Fruit fly (Drosophila melanogaster) whole organism, embryonic: Measurements from ENCODE around the gene ATP7.
A peak's percentile ranks its signal among the peaks of the same experiment; 100 is the strongest.

Experiments
- Asciz ChIP-seq: fragments of 200-800 bp; sonication (Bioruptor generic); optimal IDR thresholded peaks from 2 replicates; lab custom pipeline; 2017; ENCODE audit warnings: missing biosample characterization, mild to moderate bottlenecking, missing genetic modification characterization, missing genetic modification reagents
- Atf6 ChIP-seq: fragments of 200-800 bp; sonication (Bioruptor generic); IDR thresholded peaks from 2 replicates; pipeline ENCODE4 v1.3.6; 2022; ENCODE audit warnings: missing biosample characterization, missing genetic modification characterization
- B-H2 ChIP-seq: fragments of 200-800 bp; sonication (Bioruptor generic); optimal IDR thresholded peaks from 2 replicates; lab custom pipeline; 2018; ENCODE audit warnings: missing biosample characterization, mild to moderate bottlenecking, missing genetic modification characterization
- CG10431 ChIP-seq: fragments of 200-800 bp; sonication (Bioruptor generic); optimal IDR thresholded peaks from 3 replicates; lab custom pipeline; 2018; ENCODE audit warnings: missing biosample characterization, mild to moderate bottlenecking, missing genetic modification characterization
- CG11247 ChIP-seq: fragments of 200-800 bp; sonication (Bioruptor generic); IDR thresholded peaks from 2 replicates; pipeline ENCODE4 v1.3.6; 2022; ENCODE audit warnings: missing biosample characterization, missing genetic modification characterization
- CG12391 ChIP-seq: fragments of 200-800 bp; sonication (Bioruptor generic); optimal IDR thresholded peaks from 3 replicates; lab custom pipeline; 2018; ENCODE audit warnings: missing biosample characterization, mild to moderate bottlenecking, missing genetic modification characterization, moderate library complexity
- CG13123 ChIP-seq: fragments of 200-800 bp; sonication (Bioruptor generic); optimal IDR thresholded peaks from 2 replicates; lab custom pipeline; 2016; ENCODE audit warnings: missing biosample characterization, missing genetic modification characterization
- CG14667 ChIP-seq: fragments of 200-800 bp; sonication (Bioruptor generic); IDR thresholded peaks from 2 replicates; pipeline ENCODE4 v1.3.6; 2022; ENCODE audit warnings: missing biosample characterization, missing genetic modification characterization
- CG15696 ChIP-seq: fragments of 200-800 bp; sonication (Bioruptor generic); optimal IDR thresholded peaks from 2 replicates; lab custom pipeline; 2019; ENCODE audit warnings: missing biosample characterization, mild to moderate bottlenecking, missing genetic modification characterization, moderate library complexity
- CG16813 ChIP-seq: fragments of 200-800 bp; sonication (Bioruptor generic); IDR thresholded peaks from 3 replicates; pipeline ENCODE4 v1.3.6; 2022; ENCODE audit warnings: missing biosample characterization, missing genetic modification characterization; ENCODE audit not compliant: partially characterized antibody
- CG16815 ChIP-seq: fragments of 200-800 bp; sonication (Bioruptor generic); optimal IDR thresholded peaks from 3 replicates; lab custom pipeline; 2017; ENCODE audit warnings: missing biosample characterization, mild to moderate bottlenecking, missing genetic modification characterization
- CG2129 ChIP-seq: fragments of 200-800 bp; sonication (Bioruptor generic); IDR thresholded peaks from 2 replicates; pipeline ENCODE4 v1.3.6; 2022; ENCODE audit warnings: missing biosample characterization, missing genetic modification characterization; ENCODE audit not compliant: partially characterized antibody
- CG2712 ChIP-seq: fragments of 200-800 bp; optimal IDR thresholded peaks from 3 replicates; lab custom pipeline; 2019; ENCODE audit warnings: missing biosample characterization, mild to moderate bottlenecking, missing genetic modification characterization, moderate library complexity
- CG32767 ChIP-seq: fragments of 200-800 bp; sonication (Bioruptor generic); IDR thresholded peaks from 2 replicates; pipeline ENCODE4 v1.3.6; 2022; ENCODE audit warnings: missing biosample characterization, missing genetic modification characterization
- CG3281 ChIP-seq: fragments of 200-800 bp; sonication (Bioruptor generic); optimal IDR thresholded peaks from 3 replicates; lab custom pipeline; 2017; ENCODE audit warnings: missing biosample characterization, mild to moderate bottlenecking, missing genetic modification characterization
- CG4328 ChIP-seq: fragments of 200-800 bp; sonication (Bioruptor generic); optimal IDR thresholded peaks from 3 replicates; lab custom pipeline; 2017; ENCODE audit warnings: missing biosample characterization, missing genetic modification reagents, missing genetic modification characterization
- CG43689 ChIP-seq: fragments of 200-800 bp; sonication (Bioruptor generic); IDR thresholded peaks from 2 replicates; pipeline ENCODE4 v1.3.6; 2022; ENCODE audit warnings: missing biosample characterization, missing genetic modification characterization
- CG4730 ChIP-seq: fragments of 200-800 bp; sonication (Bioruptor generic); IDR thresholded peaks from 2 replicates; pipeline ENCODE4 v1.3.6; 2022; ENCODE audit warnings: missing biosample characterization, missing genetic modification characterization
- CG6175 ChIP-seq: fragments of 200-800 bp; sonication (Bioruptor generic); IDR thresholded peaks from 3 replicates; pipeline ENCODE4 v1.3.6; 2022; ENCODE audit warnings: missing biosample characterization, missing genetic modification characterization
- CG6683 ChIP-seq: fragments of 200-800 bp; sonication (Bioruptor generic); optimal IDR thresholded peaks from 2 replicates; lab custom pipeline; 2017; ENCODE audit warnings: missing biosample characterization, mild to moderate bottlenecking, missing genetic modification characterization, missing genetic modification reagents
- CG8924 ChIP-seq: fragments of 200-800 bp; optimal IDR thresholded peaks from 3 replicates; lab custom pipeline; 2019; ENCODE audit warnings: missing biosample characterization, mild to moderate bottlenecking, missing genetic modification characterization, moderate library complexity
- CkIIα-i1 ChIP-seq: fragments of 200-800 bp; sonication (Bioruptor generic); IDR thresholded peaks from 2 replicates; pipeline ENCODE4 v1.3.6; 2022; ENCODE audit warnings: missing biosample characterization, missing genetic modification characterization
- D19A ChIP-seq: fragments of 200-800 bp; optimal IDR thresholded peaks from 3 replicates; lab custom pipeline; 2019; ENCODE audit warnings: missing biosample characterization, mild to moderate bottlenecking, missing genetic modification characterization, moderate library complexity
- Dek ChIP-seq: fragments of 200-800 bp; sonication (Bioruptor generic); optimal IDR thresholded peaks from 3 replicates; lab custom pipeline; 2019; ENCODE audit warnings: missing biosample characterization, mild to moderate bottlenecking, missing genetic modification characterization, moderate library complexity
- Doc2 ChIP-seq: fragments of 200-800 bp; sonication (Bioruptor generic); IDR thresholded peaks from 2 replicates; pipeline ENCODE4 v1.3.6; 2022; ENCODE audit warnings: missing biosample characterization, missing genetic modification characterization
- Fer3 ChIP-seq: fragments of 200-800 bp; sonication (Bioruptor generic); optimal IDR thresholded peaks from 2 replicates; lab custom pipeline; 2018; ENCODE audit warnings: missing biosample characterization, mild to moderate bottlenecking, missing genetic modification characterization, moderate library complexity
- Gsc ChIP-seq: fragments of 200-800 bp; sonication (Bioruptor generic); IDR thresholded peaks from 2 replicates; pipeline ENCODE4 v1.3.6; 2022; ENCODE audit warnings: missing biosample characterization, missing genetic modification characterization
- H2.0 ChIP-seq: fragments of 200-800 bp; sonication (Bioruptor generic); IDR thresholded peaks from 2 replicates; pipeline ENCODE4 v1.3.6; 2022; ENCODE audit warnings: missing biosample characterization, missing genetic modification characterization
- HLH54F ChIP-seq: fragments of 200-800 bp; sonication (Bioruptor generic); optimal IDR thresholded peaks from 3 replicates; lab custom pipeline; 2016; ENCODE audit warnings: missing biosample characterization, missing genetic modification characterization
- Hmr ChIP-seq: fragments of 200-800 bp; sonication (Bioruptor generic); optimal IDR thresholded peaks from 3 replicates; lab custom pipeline; 2017; ENCODE audit warnings: mild to moderate bottlenecking, missing biosample characterization, missing genetic modification reagents, missing genetic modification characterization
- Hmx ChIP-seq: fragments of 200-800 bp; sonication (Bioruptor generic); optimal IDR thresholded peaks from 2 replicates; lab custom pipeline; 2016; ENCODE audit warnings: missing biosample characterization, missing genetic modification characterization
- Lhr ChIP-seq: fragments of 200-800 bp; sonication (Bioruptor generic); optimal IDR thresholded peaks from 3 replicates; lab custom pipeline; 2017; ENCODE audit warnings: mild to moderate bottlenecking, missing biosample characterization, missing genetic modification reagents, missing genetic modification characterization
- Nf-YC ChIP-seq: fragments of 200-800 bp; optimal IDR thresholded peaks from 3 replicates; lab custom pipeline; 2019; ENCODE audit warnings: missing biosample characterization, mild to moderate bottlenecking, missing genetic modification characterization, moderate library complexity
- Sin3A ChIP-seq: fragments of >200 bp; optimal IDR thresholded peaks from 2 replicates; lab custom pipeline; 2018
- Tbp ChIP-seq: fragments of >200 bp; optimal IDR thresholded peaks from 2 replicates; lab custom pipeline; 2018; ENCODE audit warnings: missing biosample characterization, missing genetic modification characterization
- YL-1 ChIP-seq: fragments of 200-800 bp; sonication (Bioruptor generic); optimal IDR thresholded peaks from 3 replicates; lab custom pipeline; 2017; ENCODE audit warnings: missing biosample characterization, mild to moderate bottlenecking, missing genetic modification characterization
- ash1 ChIP-seq: fragments of 200-800 bp; sonication (Bioruptor generic); optimal IDR thresholded peaks from 2 replicates; lab custom pipeline; 2018; ENCODE audit warnings: missing biosample characterization, mild to moderate bottlenecking, missing genetic modification characterization
- chn ChIP-seq: fragments of 200-800 bp; sonication (Bioruptor generic); optimal IDR thresholded peaks from 2 replicates; lab custom pipeline; 2016; ENCODE audit warnings: missing biosample characterization, missing genetic modification characterization
- dati ChIP-seq: fragments of 200-800 bp; sonication (Bioruptor generic); IDR thresholded peaks from 2 replicates; pipeline ENCODE4 v1.3.6; 2022; ENCODE audit warnings: missing biosample characterization, missing genetic modification characterization
- disco-r ChIP-seq: fragments of 200-800 bp; sonication (Bioruptor generic); optimal IDR thresholded peaks from 2 replicates; lab custom pipeline; 2016; ENCODE audit warnings: missing biosample characterization, missing genetic modification characterization
- dmrt11E ChIP-seq: fragments of 200-800 bp; sonication (Bioruptor generic); optimal IDR thresholded peaks from 3 replicates; lab custom pipeline; 2018; ENCODE audit warnings: missing biosample characterization, mild to moderate bottlenecking, missing genetic modification characterization, moderate library complexity
- dmrt99B ChIP-seq: fragments of 200-800 bp; sonication (Bioruptor generic); optimal IDR thresholded peaks from 2 replicates; lab custom pipeline; 2018; ENCODE audit warnings: missing biosample characterization, mild to moderate bottlenecking, missing genetic modification characterization, moderate library complexity
- dysf ChIP-seq: fragments of 200-800 bp; sonication (Bioruptor generic); IDR thresholded peaks from 3 replicates; pipeline ENCODE4 v1.3.6; 2022; ENCODE audit warnings: missing biosample characterization, missing genetic modification characterization
- gcm ChIP-seq: fragments of 200-800 bp; sonication (Bioruptor generic); optimal IDR thresholded peaks from 2 replicates; lab custom pipeline; 2019; ENCODE audit warnings: missing biosample characterization, mild to moderate bottlenecking, missing genetic modification characterization, moderate library complexity
- grn ChIP-seq: fragments of 200-800 bp; sonication (Bioruptor generic); optimal IDR thresholded peaks from 3 replicates; lab custom pipeline; 2017; ENCODE audit warnings: missing biosample characterization, missing genetic modification characterization
- gt ChIP-seq: fragments of 200-800 bp; sonication (Bioruptor generic); IDR thresholded peaks from 2 replicates; pipeline ENCODE4 v1.3.6; 2022; ENCODE audit warnings: missing biosample characterization, missing genetic modification characterization
- insv ChIP-seq, 2 experiments: fragments of 200-800 bp; sonication (Bioruptor generic); optimal IDR thresholded peaks; 3 replicates each; lab custom pipeline; 2016 to 2018; ENCODE audit warnings: missing biosample characterization in 2 of 2, missing genetic modification characterization in 2 of 2
- ken ChIP-seq: fragments of 200-800 bp; sonication (Bioruptor generic); IDR thresholded peaks from 3 replicates; pipeline ENCODE4 v1.3.6; 2022; ENCODE audit warnings: missing biosample characterization, missing genetic modification characterization
- repo ChIP-seq: fragments of 200-800 bp; sonication (Bioruptor generic); optimal IDR thresholded peaks from 2 replicates; lab custom pipeline; 2016; ENCODE audit warnings: missing biosample characterization, missing genetic modification characterization
- sqz ChIP-seq: fragments of 200-800 bp; sonication (Bioruptor generic); optimal IDR thresholded peaks from 3 replicates; lab custom pipeline; 2018; ENCODE audit warnings: missing biosample characterization, mild to moderate bottlenecking, missing genetic modification characterization
- tap ChIP-seq: fragments of 200-800 bp; optimal IDR thresholded peaks from 3 replicates; lab custom pipeline; 2019; ENCODE audit warnings: missing biosample characterization, mild to moderate bottlenecking, missing genetic modification characterization, moderate library complexity
- trem ChIP-seq: fragments of 200-800 bp; optimal IDR thresholded peaks from 3 replicates; lab custom pipeline; 2019; ENCODE audit warnings: missing biosample characterization, mild to moderate bottlenecking, missing genetic modification characterization, moderate library complexity

The ATP7 gene

dm6 chrX:11886976-11887375 lies 32.2 kb downstream of the ATP7 start, which contains the start of the genes CG10353 and SelG (continued):
- TF ChIP-seq tap (no peak), dmrt11E (peak; percentile 17), Doc2 (GFP tag; lab: Robert Waterston, UW) (no peak), gt (GFP tag; lab: Robert Waterston, UW) (no peak), dmrt99B (tag; lab: Kevin White, UChicago) (no peak), CG10431 (no peak), CG14667 (GFP tag; lab: Robert Waterston, UW) (no peak), Asciz (GFP tag; lab: Kevin White, UChicago) (no peak), Sin3A (peak; percentile 35), dati (no peak), Hmr (GFP tag; lab: Kevin White, UChicago) (peak; percentile 32), YL-1 (GFP tag; lab: Kevin White, UChicago) (peak; percentile 69), Nf-YC (tag; lab: Kevin White, UChicago) (peak; percentile 22), trem (tag; lab: Kevin White, UChicago) (peak; percentile 58), sqz (GFP tag; lab: Kevin White, UChicago) (peak; percentile 21), CG16815 (GFP tag; lab: Kevin White, UChicago) (no peak), CG2712 (tag; lab: Kevin White, UChicago) (peak; percentile 61)

- TF ChIP-seq CG16815 (GFP tag; lab: Kevin White, UChicago), result no peak
- peak; percentile 15 for TF ChIP-seq CG12391
- TF ChIP-seq Hmx, result no peak
- TF ChIP-seq chn (GFP tag; lab: Kevin White, UChicago), result no peak
- peak; percentile 54 for TF ChIP-seq CG2129 (GFP tag; lab: Robert Waterston, UW)
- TF ChIP-seq CG13123, result no peak
- TF ChIP-seq CG16813 (GFP tag; lab: Robert Waterston, UW), result peak; percentile 65
- TF ChIP-seq CG6175 (GFP tag; lab: Robert Waterston, UW), result no peak
- TF ChIP-seq CG32767 (GFP tag; lab: Robert Waterston, UW), result no peak
- no peak for TF ChIP-seq ash1 (GFP tag; lab: Kevin White, UChicago)
- no peak for TF ChIP-seq CG3281 (GFP tag; lab: Kevin White, UChicago)
- TF ChIP-seq Gsc, result no peak
- no peak for TF ChIP-seq CG4730
- no peak for TF ChIP-seq disco-r (GFP tag; lab: Kevin White, UChicago)
- TF ChIP-seq Fer3, result peak; percentile 13
- no peak for TF ChIP-seq Tbp
- TF ChIP-seq Dek (tag; lab: Kevin White, UChicago), result no peak
- no peak for TF ChIP-seq Atf6 (GFP tag; lab: Robert Waterston, UW)
- no peak for TF ChIP-seq CG4328 (GFP tag; lab: Kevin White, UChicago)
- TF ChIP-seq grn, result no peak
- no peak for TF ChIP-seq dysf (GFP tag; lab: Robert Waterston, UW)
- TF ChIP-seq Lhr, result no peak
- no peak for TF ChIP-seq CG11247
- no peak for TF ChIP-seq gcm
- TF ChIP-seq D19A (tag; lab: Kevin White, UChicago), result no peak
- TF ChIP-seq repo (GFP tag; lab: Kevin White, UChicago), result no peak
- no peak for TF ChIP-seq CG43689 (GFP tag; lab: Robert Waterston, UW)
- TF ChIP-seq CG15696 (tag; lab: Kevin White, UChicago), result no peak
- TF ChIP-seq ken (GFP tag; lab: Robert Waterston, UW), result no peak
- no peak for TF ChIP-seq insv (GFP tag; optimal IDR thresholded peaks at IDR 0.05; lab: Kevin White, UChicago)
- no peak for TF ChIP-seq B-H2
- no peak for TF ChIP-seq CG6683
- no peak for TF ChIP-seq CkIIα-i1 (GFP tag; lab: Robert Waterston, UW)
- no peak for TF ChIP-seq CG8924 (tag; lab: Kevin White, UChicago)
- no peak for TF ChIP-seq HLH54F (GFP tag; lab: Kevin White, UChicago)
- no peak for TF ChIP-seq H2.0 (GFP tag; lab: Robert Waterston, UW)
These were observed 33.3 kb downstream of the ATP7 start, which contains the start of gene CG1840 for dm6 chrX:11888142-11888541. Gene CG1840, plus strand, starts transcription at chrX:11888352.
